Worm (Caenorhabditis elegans) whole organism, L1 larva: ENCODE measurements around the gene ins-9.

Source experiments
- C16A3.4 ChIP-seq: fragments of 150-350 bp; optimal IDR thresholded peaks from 2 replicates; lab custom pipeline; 2014; ENCODE audit warnings: missing biosample characterization, missing genetic modification characterization
- aha-1 ChIP-seq: fragments of 150-350 bp; optimal IDR thresholded peaks from 2 replicates; lab custom pipeline; 2014; ENCODE audit warnings: missing biosample characterization, missing genetic modification characterization
- ceh-82 ChIP-seq, 3 experiments: fragments of 150-350 bp in 1 of 3; sonication (generic microtip) in 2 of 3; optimal IDR thresholded peaks; 2 replicates each; lab custom pipeline; 2014 to 2017; ENCODE audit warnings: missing biosample characterization in 3 of 3, missing genetic modification characterization in 3 of 3
- efl-1 ChIP-seq, 4 experiments: fragments of 150-350 bp; optimal IDR thresholded peaks in 3 of 4; peaks in 1 of 4; 1 replicate in 1 of 4; 2 replicates in 3 of 4; lab custom pipeline; 2014; ENCODE audit warnings: missing biosample characterization in 2 of 4, missing genetic modification characterization in 2 of 4, missing genetic modification reagents in 2 of 4
- elt-2 ChIP-seq: sonication (generic microtip); optimal IDR thresholded peaks from 2 replicates; lab custom pipeline; 2016; ENCODE audit warnings: missing genetic modification characterization, mild to moderate bottlenecking, inconsistent platforms, missing compliant biosample characterization, missing genetic modification reagents
- fkh-10 ChIP-seq: sonication (generic microtip); optimal IDR thresholded peaks from 2 replicates; lab custom pipeline; 2017; ENCODE audit warnings: missing biosample characterization, missing genetic modification reagents, missing genetic modification characterization
- lin-13 ChIP-seq: fragments of 150-350 bp; optimal IDR thresholded peaks from 2 replicates; lab custom pipeline; 2014; ENCODE audit warnings: missing biosample characterization, missing genetic modification reagents, missing genetic modification characterization
- mep-1 ChIP-seq: fragments of 150-350 bp; optimal IDR thresholded peaks from 2 replicates; lab custom pipeline; 2014; ENCODE audit warnings: missing biosample characterization, missing genetic modification characterization
- nhr-12 ChIP-seq: sonication (generic microtip); optimal IDR thresholded peaks from 2 replicates; lab custom pipeline; 2017; ENCODE audit warnings: missing biosample characterization, missing genetic modification characterization
- nhr-28 ChIP-seq: fragments of 150-350 bp; optimal IDR thresholded peaks from 2 replicates; lab custom pipeline; 2014; ENCODE audit warnings: missing biosample characterization, missing genetic modification characterization
- skn-1 ChIP-seq: fragments of 150-350 bp; optimal IDR thresholded peaks from 2 replicates; lab custom pipeline; 2014; ENCODE audit warnings: missing biosample characterization, missing genetic modification characterization
- snpc-4 ChIP-seq: fragments of 150-350 bp; optimal IDR thresholded peaks from 2 replicates; lab custom pipeline; 2014; ENCODE audit warnings: missing biosample characterization, missing genetic modification characterization
- ztf-11 ChIP-seq, 2 experiments: sonication (generic microtip); optimal IDR thresholded peaks; 2 replicates each; lab custom pipeline; 2016 to 2017; ENCODE audit warnings: missing genetic modification characterization in 2 of 2, missing biosample characterization in 1 of 2, missing compliant biosample characterization in 1 of 2

- TF ChIP-seq ztf-11 (tag; optimal IDR thresholded peaks at IDR 0.05; lab: Kevin White, UChicago), result no peak
- no peak for TF ChIP-seq mep-1 (tag; lab: Kevin White, UChicago)
- no peak for TF ChIP-seq skn-1 (tag; lab: Kevin White, UChicago)
- no peak for TF ChIP-seq ceh-82 (tag; optimal IDR thresholded peaks at IDR 0.05; lab: Kevin White, UChicago)
- TF ChIP-seq nhr-12, result no peak
- no peak for TF ChIP-seq fkh-10
- TF ChIP-seq nhr-28 (tag; lab: Kevin White, UChicago), result no peak
- no peak for TF ChIP-seq aha-1 (tag; lab: Kevin White, UChicago)
- no peak for TF ChIP-seq C16A3.4
- no peak for TF ChIP-seq snpc-4
- TF ChIP-seq lin-13 (GFP tag; lab: Kevin White, UChicago), result no peak
- no peak for TF ChIP-seq efl-1 (optimal IDR thresholded peaks at IDR 0.05; lab: Kevin White, UChicago)
- no peak for TF ChIP-seq efl-1 (GFP tag; optimal IDR thresholded peaks at IDR 0.05 in 1 of 2; lab: Kevin White, UChicago)
- TF ChIP-seq elt-2, result no peak
These were observed 12.1 kb downstream of the ins-9 start for ce11 chrX:8854409-8854808.
